Fruit fly (Drosophila melanogaster): ENCODE measurements around the gene CG14683.
A peak's percentile ranks its signal among the peaks of the same experiment; 100 is the strongest.

Gene CG14683

dm6 chr3R:10699020-10699951, 2.8 kb downstream of the CG14683 start (continued):
- peak; percentile 39 for TF ChIP-seq Meics (GFP tag; optimal IDR thresholded peaks at IDR 0.05)
- TF ChIP-seq CG34422 (GFP tag; IDR thresholded peaks at IDR 0.05): 0 out of 3 replicates have a peak, but pooled peaks have one; percentile 7
- peak; percentile 72 for TF ChIP-seq cwo (GFP tag; optimal IDR thresholded peaks at IDR 0.05)
- no peak for TF ChIP-seq Mes4 (GFP tag; optimal IDR thresholded peaks at IDR 0.05)
- no peak for TF ChIP-seq CG10979 (tag; optimal IDR thresholded peaks at IDR 0.05)
- no peak for TF ChIP-seq CG17328 (GFP tag; IDR thresholded peaks at IDR 0.05)
- TF ChIP-seq bowl (GFP tag; IDR thresholded peaks at IDR 0.05): no peak
- TF ChIP-seq Dek (tag; optimal IDR thresholded peaks at IDR 0.05): peak; percentile 32
- TF ChIP-seq CG12219 (GFP tag; optimal IDR thresholded peaks at IDR 0.05): no peak
- no peak for TF ChIP-seq Kr (GFP tag; optimal IDR thresholded peaks at IDR 0.05)
- no peak for TF ChIP-seq CG7928 (GFP tag; optimal IDR thresholded peaks at IDR 0.05)
- TF ChIP-seq phol (tag; optimal IDR thresholded peaks at IDR 0.05): no peak
- peak in 1 of 2 experiments; percentile 24 for TF ChIP-seq tll (GFP tag; optimal IDR thresholded peaks at IDR 0.05)
- peak; percentile 51; the same call in 1 of the 3 replicates for TF ChIP-seq row (GFP tag; IDR thresholded peaks at IDR 0.05)
- peak; percentile 39 for TF ChIP-seq CG10543 (GFP tag; optimal IDR thresholded peaks at IDR 0.05)
- peak; percentile 40; the same call in 1 of the 2 replicates for TF ChIP-seq CG9932 (GFP tag; IDR thresholded peaks at IDR 0.05)
- TF ChIP-seq slbo (GFP tag; IDR thresholded peaks at IDR 0.05): peak; percentile 57
- peak; percentile 76 for TF ChIP-seq Hey (tag; optimal IDR thresholded peaks at IDR 0.05)
- TF ChIP-seq BtbVII (GFP tag; optimal IDR thresholded peaks at IDR 0.05): peak; percentile 34
- TF ChIP-seq Atf6 (GFP tag; IDR thresholded peaks at IDR 0.05): peak; percentile 60
- TF ChIP-seq caup (GFP tag; optimal IDR thresholded peaks at IDR 0.05; ENCODE audit: severe bottlenecking): peak; percentile 23
- 0 out of 2 replicates have a peak, but pooled peaks have one; percentile 10 for TF ChIP-seq E2f2 (GFP tag; IDR thresholded peaks at IDR 0.05)
- TF ChIP-seq CG1792 (GFP tag; optimal IDR thresholded peaks at IDR 0.05): peak; percentile 5
- peak; percentile 0 for TF ChIP-seq D19B (GFP tag; optimal IDR thresholded peaks at IDR 0.05)
- peak; percentile 27 for TF ChIP-seq CG7786 (GFP tag; optimal IDR thresholded peaks at IDR 0.05)
- no peak for TF ChIP-seq da (GFP tag; optimal IDR thresholded peaks at IDR 0.05)
- peak; percentile 9 for TF ChIP-seq odd (GFP tag; optimal IDR thresholded peaks at IDR 0.05)
- no peak for TF ChIP-seq CG11398 (GFP tag; optimal IDR thresholded peaks at IDR 0.05)
- TF ChIP-seq run (tag; optimal IDR thresholded peaks at IDR 0.05): peak; percentile 62
- TF ChIP-seq hth (optimal IDR thresholded peaks at IDR 0.05): no peak
- no peak for TF ChIP-seq CG9215 (GFP tag; IDR thresholded peaks at IDR 0.05)
- TF ChIP-seq sug (tag; optimal IDR thresholded peaks at IDR 0.05): peak; percentile 79
- TF ChIP-seq CG2120 (GFP tag; optimal IDR thresholded peaks at IDR 0.05): peak; percentile 81
- TF ChIP-seq CHES-1-like (GFP tag; optimal IDR thresholded peaks at IDR 0.05): peak; percentile 27
- peak; percentile 79 for TF ChIP-seq sd (tag; optimal IDR thresholded peaks at IDR 0.05)
- TF ChIP-seq sens (GFP tag): peak; percentile 86
- peak; percentile 57 for TF ChIP-seq Fer1 (GFP tag; optimal IDR thresholded peaks at IDR 0.05)
- no peak for TF ChIP-seq CG1647 (GFP tag; optimal IDR thresholded peaks at IDR 0.05)
- TF ChIP-seq CG17359 (tag; optimal IDR thresholded peaks at IDR 0.05): no peak
- TF ChIP-seq so (GFP tag; IDR thresholded peaks at IDR 0.05): peak; percentile 23; the same call in 2 of the 3 replicates
- TF ChIP-seq CG30403 (GFP tag; optimal IDR thresholded peaks at IDR 0.05): peak; percentile 11

All from whole organism, embryonic.